Fruit fly (Drosophila melanogaster) whole organism, wandering third instar larva: Measurements from ENCODE around the gene mRpL35.

Experiments
- Abd-B ChIP-seq: fragments of >200 bp; optimal IDR thresholded peaks from 2 replicates; lab custom pipeline; 2017; ENCODE audit warnings: missing biosample characterization, missing genetic modification characterization
- CG32264 ChIP-seq: fragments of 200-800 bp; sonication (Bioruptor generic); optimal IDR thresholded peaks from 2 replicates; lab custom pipeline; 2016; ENCODE audit warnings: missing biosample characterization, missing genetic modification characterization
- CG9705 ChIP-seq: fragments of 200-800 bp; sonication (Bioruptor generic); optimal IDR thresholded peaks from 2 replicates; lab custom pipeline; 2018; ENCODE audit warnings: missing biosample characterization, mild to moderate bottlenecking, missing genetic modification characterization
- CrebA ChIP-seq: fragments of 200-800 bp; sonication (Bioruptor generic); optimal IDR thresholded peaks from 2 replicates; lab custom pipeline; 2016; ENCODE audit warnings: missing biosample characterization, mild to moderate bottlenecking, missing genetic modification characterization, borderline replicate concordance
- Dfd ChIP-seq: fragments of >200 bp; optimal IDR thresholded peaks from 2 replicates; lab custom pipeline; 2017; ENCODE audit warnings: missing biosample characterization, missing genetic modification characterization
- Dif ChIP-seq: fragments of 200-275, 200-300 bp; sonication (Bioruptor generic); optimal IDR thresholded peaks from 2 replicates; lab custom pipeline; 2018; ENCODE audit warnings: missing biosample characterization, missing genetic modification characterization; ENCODE audit not compliant: partially characterized antibody
- GATAd ChIP-seq: sonication (Bioruptor generic); optimal IDR thresholded peaks from 2 replicates; lab custom pipeline; 2016; ENCODE audit warnings: missing biosample characterization, missing genetic modification characterization
- HLH106 ChIP-seq: fragments of 200-800 bp; optimal IDR thresholded peaks from 3 replicates; lab custom pipeline; 2019; ENCODE audit warnings: missing biosample characterization, mild to moderate bottlenecking, missing genetic modification characterization, moderate library complexity
- Hnf4 ChIP-seq: fragments of 200-800 bp; sonication (Bioruptor generic); optimal IDR thresholded peaks from 2 replicates; lab custom pipeline; 2016; ENCODE audit warnings: missing biosample characterization, mild to moderate bottlenecking, missing genetic modification characterization
- Hr78 ChIP-seq: fragments of >200 bp; optimal IDR thresholded peaks from 2 replicates; lab custom pipeline; 2017; ENCODE audit warnings: missing biosample characterization, missing genetic modification characterization
- Hr83 ChIP-seq: fragments of 200-300 bp; sonication (Bioruptor generic); optimal IDR thresholded peaks from 2 replicates; lab custom pipeline; 2016; ENCODE audit warnings: missing biosample characterization, mild to moderate bottlenecking, missing genetic modification characterization, moderate library complexity; ENCODE audit not compliant: poor library complexity, severe bottlenecking
- Jra ChIP-seq: sonication (Bioruptor generic); optimal IDR thresholded peaks from 2 replicates; lab custom pipeline; 2016; ENCODE audit warnings: missing biosample characterization, missing genetic modification characterization
- Mio ChIP-seq: sonication (Bioruptor generic); optimal IDR thresholded peaks from 2 replicates; lab custom pipeline; 2016; ENCODE audit warnings: missing biosample characterization, missing genetic modification characterization
- Myc ChIP-seq: fragments of >200 bp; optimal IDR thresholded peaks from 2 replicates; lab custom pipeline; 2017
- N ChIP-seq: fragments of >200 bp; optimal IDR thresholded peaks from 2 replicates; lab custom pipeline; 2018; ENCODE audit warnings: missing biosample characterization, missing external identifiers, missing genetic modification characterization
- OdsH ChIP-seq: fragments of 200-800 bp; sonication (Bioruptor generic); optimal IDR thresholded peaks from 2 replicates; lab custom pipeline; 2016; ENCODE audit warnings: missing biosample characterization, mild to moderate bottlenecking, missing genetic modification characterization
- Rel ChIP-seq, 2 experiments: fragments of 200-800 bp; sonication (Bioruptor generic) in 1 of 2; optimal IDR thresholded peaks; 2 replicates in 1 of 2; 3 replicates in 1 of 2; lab custom pipeline; 2016 to 2019; ENCODE audit warnings: mild to moderate bottlenecking in 2 of 2, missing biosample characterization in 2 of 2, missing genetic modification characterization in 2 of 2, moderate library complexity in 1 of 2
- Sp1 ChIP-seq: fragments of 200-800 bp; sonication (Bioruptor generic); optimal IDR thresholded peaks from 3 replicates; lab custom pipeline; 2019; ENCODE audit warnings: missing biosample characterization, mild to moderate bottlenecking, missing genetic modification characterization, moderate library complexity
- Vsx2 ChIP-seq: fragments of 200-300, 225-300 bp; sonication (Bioruptor generic); optimal IDR thresholded peaks from 2 replicates; lab custom pipeline; 2018; ENCODE audit warnings: missing biosample characterization, missing genetic modification characterization; ENCODE audit not compliant: partially characterized antibody
- br ChIP-seq: fragments of 200-800 bp; sonication (Bioruptor generic); optimal IDR thresholded peaks from 2 replicates; lab custom pipeline; 2016; ENCODE audit warnings: missing biosample characterization, missing genetic modification characterization
- brk ChIP-seq: fragments of 200-800 bp; sonication (Bioruptor generic); optimal IDR thresholded peaks from 2 replicates; lab custom pipeline; 2016; ENCODE audit warnings: missing biosample characterization, mild to moderate bottlenecking, missing genetic modification characterization
- dl ChIP-seq, 2 experiments: fragments of 175-275, 200-275 bp in 1 of 2; fragments of 200-275 bp in 1 of 2; sonication (Bioruptor generic); optimal IDR thresholded peaks; lab custom pipeline; 2018; ENCODE audit warnings: mild to moderate bottlenecking in 2 of 2, missing biosample characterization in 2 of 2, missing genetic modification characterization in 2 of 2, moderate library complexity in 2 of 2; ENCODE audit not compliant: partially characterized antibody in 2 of 2, insufficient read depth in 1 of 2
- dmrt93B ChIP-seq: fragments of 200-800 bp; sonication (Bioruptor generic); optimal IDR thresholded peaks from 2 replicates; lab custom pipeline; 2018; ENCODE audit warnings: missing biosample characterization, mild to moderate bottlenecking, missing genetic modification characterization
- dsf ChIP-seq: sonication (Bioruptor generic); optimal IDR thresholded peaks from 2 replicates; lab custom pipeline; 2016; ENCODE audit warnings: missing biosample characterization, missing genetic modification characterization, borderline replicate concordance
- ey ChIP-seq: fragments of 200-800 bp; sonication (Bioruptor generic); optimal IDR thresholded peaks from 2 replicates; lab custom pipeline; 2016; ENCODE audit warnings: missing biosample characterization, missing genetic modification characterization
- foxo ChIP-seq, 2 experiments: fragments of 200-800 bp; sonication (Bioruptor generic); optimal IDR thresholded peaks; 2 replicates in 1 of 2; 3 replicates in 1 of 2; lab custom pipeline; 2016 to 2017; ENCODE audit warnings: missing biosample characterization in 2 of 2, missing genetic modification characterization in 2 of 2
- fru ChIP-seq: fragments of 200-800 bp; sonication (Bioruptor generic); optimal IDR thresholded peaks from 3 replicates; lab custom pipeline; 2016; ENCODE audit warnings: missing biosample characterization, mild to moderate bottlenecking, missing genetic modification characterization
- h ChIP-seq: fragments of 200-800 bp; sonication (Bioruptor generic); optimal IDR thresholded peaks from 3 replicates; lab custom pipeline; 2016; ENCODE audit warnings: missing biosample characterization, mild to moderate bottlenecking, missing genetic modification characterization
- jim ChIP-seq: fragments of 175-275, 200-325 bp; sonication (Bioruptor generic); optimal IDR thresholded peaks from 2 replicates; lab custom pipeline; 2016; ENCODE audit warnings: missing biosample characterization, mild to moderate bottlenecking, missing genetic modification characterization
- lola ChIP-seq: fragments of >200 bp; optimal IDR thresholded peaks from 2 replicates; lab custom pipeline; 2017; ENCODE audit warnings: missing biosample characterization, missing genetic modification characterization
- pan ChIP-seq: fragments of >200 bp; optimal IDR thresholded peaks from 2 replicates; lab custom pipeline; 2017
- psq ChIP-seq: fragments of 200-800 bp; sonication (Bioruptor generic); optimal IDR thresholded peaks from 3 replicates; lab custom pipeline; 2017; ENCODE audit warnings: missing biosample characterization, mild to moderate bottlenecking, missing genetic modification characterization, moderate library complexity
- rgr ChIP-seq: fragments of 200-800 bp; sonication (Bioruptor generic); optimal IDR thresholded peaks from 3 replicates; lab custom pipeline; 2016; ENCODE audit warnings: missing biosample characterization, mild to moderate bottlenecking, missing genetic modification characterization
- sage ChIP-seq: fragments of 200-800 bp; sonication (Bioruptor generic); optimal IDR thresholded peaks from 2 replicates; lab custom pipeline; 2016; ENCODE audit warnings: missing biosample characterization, mild to moderate bottlenecking, missing genetic modification characterization
- sv ChIP-seq: fragments of 200-800 bp; sonication (Bioruptor generic); optimal IDR thresholded peaks from 3 replicates; lab custom pipeline; 2016; ENCODE audit warnings: missing biosample characterization, missing genetic modification characterization
- tai ChIP-seq: sonication (Bioruptor generic); optimal IDR thresholded peaks from 2 replicates; lab custom pipeline; 2016; ENCODE audit warnings: missing biosample characterization, missing genetic modification characterization
- usp ChIP-seq: fragments of >200 bp; optimal IDR thresholded peaks from 2 replicates; lab custom pipeline; 2017; ENCODE audit warnings: missing biosample characterization, missing genetic modification characterization
- woc ChIP-seq: sonication (Bioruptor generic); optimal IDR thresholded peaks from 2 replicates; lab custom pipeline; 2016; ENCODE audit warnings: missing biosample characterization, mild to moderate bottlenecking, missing genetic modification characterization

mRpL35 gene

dm6 chr3R:21992909-21993308, 30.4 kb upstream of the mRpL35 start:
- TF ChIP-seq h (GFP tag; lab: Kevin White, UChicago) (peak; percentile 19), sage (GFP tag; lab: Kevin White, UChicago) (no peak), sv (no peak), woc (GFP tag; lab: Kevin White, UChicago) (no peak), usp (no peak), Vsx2 (GFP tag; lab: Kevin White, UChicago) (no peak), N (GFP tag; lab: Kevin White, UChicago) (no peak), Jra (GFP tag; lab: Kevin White, UChicago) (no peak), psq (GFP tag; lab: Kevin White, UChicago) (no peak), Hr83 (GFP tag; lab: Kevin White, UChicago) (no peak), Hnf4 (GFP tag; lab: Kevin White, UChicago) (no peak), Rel (GFP tag; optimal IDR thresholded peaks at IDR 0.05; lab: Kevin White, UChicago) (no peak), Rel (tag; optimal IDR thresholded peaks at IDR 0.05; lab: Kevin White, UChicago) (no peak), pan (lab: Kevin White, UChicago) (no peak), CG32264 (no peak), brk (no peak), CrebA (no peak), CG9705 (GFP tag; lab: Kevin White, UChicago) (no peak), Dif (no peak), br (GFP tag; lab: Kevin White, UChicago) (no peak), Hr78 (GFP tag; lab: Kevin White, UChicago) (no peak), dmrt93B (GFP tag; lab: Kevin White, UChicago) (no peak), Abd-B (no peak), dsf (GFP tag; lab: Kevin White, UChicago) (no peak), GATAd (GFP tag; lab: Kevin White, UChicago) (no peak), Myc (lab: Kevin White, UChicago) (no peak), OdsH (no peak), Mio (GFP tag; lab: Kevin White, UChicago) (no peak), jim (GFP tag; lab: Kevin White, UChicago) (no peak), fru (peak; percentile 9), rgr (GFP tag; lab: Kevin White, UChicago) (peak; percentile 10), lola (GFP tag; lab: Kevin White, UChicago) (no peak), ey (peak; percentile 42), foxo (GFP tag; optimal IDR thresholded peaks at IDR 0.05; lab: Kevin White, UChicago) (peak in 1 of 2 experiments; percentile 7), Dfd (GFP tag; lab: Kevin White, UChicago) (no peak), Sp1 (GFP tag; lab: Kevin White, UChicago) (no peak), dl (GFP tag; optimal IDR thresholded peaks at IDR 0.05; lab: Kevin White, UChicago; ENCODE audit: insufficient read depth in 1 of 2, partially characterized antibody in 2 of 2) (no peak), tai (GFP tag; lab: Kevin White, UChicago) (no peak), HLH106 (tag; lab: Kevin White, UChicago) (peak; percentile 24)

dm6 chr3R:21998877-21999276, 24.4 kb upstream of the mRpL35 start:
- TF ChIP-seq fru = peak; percentile 16
- TF ChIP-seq Rel (GFP tag; optimal IDR thresholded peaks at IDR 0.05; lab: Kevin White, UChicago) = no peak
- no peak for TF ChIP-seq Rel (tag; optimal IDR thresholded peaks at IDR 0.05; lab: Kevin White, UChicago)
- no peak for TF ChIP-seq Dif

dm6 chr3R:21999641-22000040, 23.7 kb upstream of the mRpL35 start:
- TF ChIP-seq usp = no peak
- TF ChIP-seq woc (GFP tag; lab: Kevin White, UChicago) = no peak
- TF ChIP-seq Hr78 (GFP tag; lab: Kevin White, UChicago) = no peak
